Fruit fly (Drosophila melanogaster) whole organism, embryonic: Measurements from ENCODE around the gene CG6277.

Source experiments
- B-H1 ChIP-seq: fragments of 200-800 bp; sonication (Bioruptor generic); IDR thresholded peaks from 3 replicates; pipeline ENCODE4 v1.3.6; 2022; ENCODE audit warnings: missing biosample characterization, missing genetic modification characterization
- CG10321 ChIP-seq: fragments of 200-800 bp; sonication (Bioruptor generic); IDR thresholded peaks from 2 replicates; pipeline ENCODE4 v1.3.6; 2022; ENCODE audit warnings: missing biosample characterization, missing genetic modification characterization
- CG10979 ChIP-seq: fragments of 200-800 bp; sonication (Bioruptor generic); optimal IDR thresholded peaks from 2 replicates; lab custom pipeline; 2018; ENCODE audit warnings: missing biosample characterization, mild to moderate bottlenecking, missing genetic modification characterization, moderate library complexity
- CG12104 ChIP-seq: fragments of 200-800 bp; sonication (Bioruptor generic); optimal IDR thresholded peaks from 3 replicates; lab custom pipeline; 2016; ENCODE audit warnings: missing biosample characterization, missing genetic modification characterization
- CG12769 ChIP-seq: fragments of 200-800 bp; sonication (Bioruptor generic); optimal IDR thresholded peaks from 2 replicates; lab custom pipeline; 2019; ENCODE audit warnings: missing biosample characterization, mild to moderate bottlenecking, missing genetic modification characterization, moderate library complexity
- CG14441 ChIP-seq: fragments of 200-800 bp; sonication (Bioruptor generic); IDR thresholded peaks from 2 replicates; pipeline ENCODE4 v1.3.6; 2022; ENCODE audit warnings: missing biosample characterization, missing genetic modification characterization
- CG1602 ChIP-seq: fragments of 200-800 bp; sonication (Bioruptor generic); optimal IDR thresholded peaks from 3 replicates; lab custom pipeline; 2016; ENCODE audit warnings: missing biosample characterization, missing genetic modification characterization
- CG17186 ChIP-seq: fragments of 200-800 bp; sonication (Bioruptor generic); optimal IDR thresholded peaks from 3 replicates; lab custom pipeline; 2017; ENCODE audit warnings: missing biosample characterization, missing genetic modification reagents, missing genetic modification characterization
- CG17328 ChIP-seq: fragments of 200-800 bp; sonication (Bioruptor generic); IDR thresholded peaks from 2 replicates; pipeline ENCODE4 v1.3.6; 2022; ENCODE audit warnings: missing biosample characterization, missing genetic modification characterization
- CG17568 ChIP-seq: fragments of 200-800 bp; sonication (Bioruptor generic); optimal IDR thresholded peaks from 2 replicates; lab custom pipeline; 2018; ENCODE audit warnings: missing biosample characterization, mild to moderate bottlenecking, missing genetic modification characterization, moderate library complexity
- CG43689 ChIP-seq: fragments of 200-800 bp; sonication (Bioruptor generic); IDR thresholded peaks from 2 replicates; pipeline ENCODE4 v1.3.6; 2022; ENCODE audit warnings: missing biosample characterization, missing genetic modification characterization
- CG4707 ChIP-seq: fragments of 200-800 bp; sonication (Bioruptor generic); optimal IDR thresholded peaks from 2 replicates; lab custom pipeline; 2018; ENCODE audit warnings: missing biosample characterization, mild to moderate bottlenecking, missing genetic modification characterization, moderate library complexity
- CG6654 ChIP-seq: fragments of 200-800 bp; sonication (Bioruptor generic); optimal IDR thresholded peaks from 2 replicates; lab custom pipeline; 2017; ENCODE audit warnings: missing biosample characterization, mild to moderate bottlenecking, missing genetic modification characterization
- CG8290 ChIP-seq, 3 experiments: fragments of 200-800 bp; sonication (Bioruptor generic); optimal IDR thresholded peaks; 2 replicates each; lab custom pipeline; 2016 to 2019; ENCODE audit warnings: missing biosample characterization in 3 of 3, missing genetic modification characterization in 3 of 3, mild to moderate bottlenecking in 2 of 3, moderate library complexity in 1 of 3
- Dll ChIP-seq: fragments of 200-800 bp; sonication (Bioruptor generic); IDR thresholded peaks from 4 replicates; pipeline ENCODE4 v1.3.6; 2022; ENCODE audit warnings: missing biosample characterization, missing genetic modification characterization; ENCODE audit not compliant: partially characterized antibody
- Dref ChIP-seq: fragments of 200-800 bp; sonication (Bioruptor generic); IDR thresholded peaks from 2 replicates; pipeline ENCODE4 v1.3.6; 2022; ENCODE audit warnings: missing biosample characterization, missing genetic modification characterization
- Elba2 ChIP-seq: fragments of 200-800 bp; sonication (Bioruptor generic); optimal IDR thresholded peaks from 3 replicates; lab custom pipeline; 2016; ENCODE audit warnings: missing biosample characterization, missing genetic modification characterization
- HLH54F ChIP-seq: fragments of 200-800 bp; sonication (Bioruptor generic); optimal IDR thresholded peaks from 3 replicates; lab custom pipeline; 2016; ENCODE audit warnings: missing biosample characterization, missing genetic modification characterization
- Scr ChIP-seq: fragments of 200-800 bp; sonication (Bioruptor generic); IDR thresholded peaks from 2 replicates; pipeline ENCODE4 v1.3.6; 2022; ENCODE audit warnings: missing biosample characterization, missing genetic modification characterization; ENCODE audit not compliant: partially characterized antibody
- Sox100B ChIP-seq: fragments of 200-800 bp; sonication (Bioruptor generic); optimal IDR thresholded peaks from 3 replicates; lab custom pipeline; 2018; ENCODE audit warnings: missing biosample characterization, mild to moderate bottlenecking, missing genetic modification characterization
- Ssrp ChIP-seq: fragments of 200-800 bp; sonication (Bioruptor generic); optimal IDR thresholded peaks from 2 replicates; lab custom pipeline; 2018; ENCODE audit warnings: missing biosample characterization, mild to moderate bottlenecking, missing genetic modification characterization, moderate library complexity
- Xrp1 ChIP-seq: fragments of 200-800 bp; sonication (Bioruptor generic); IDR thresholded peaks from 2 replicates; pipeline ENCODE4 v1.3.6; 2022; ENCODE audit warnings: missing biosample characterization, missing genetic modification characterization
- al ChIP-seq: fragments of 200-800 bp; sonication (Bioruptor generic); IDR thresholded peaks from 2 replicates; pipeline ENCODE4 v1.3.6; 2022; ENCODE audit warnings: missing biosample characterization, missing genetic modification characterization
- br ChIP-seq: fragments of >200 bp; optimal IDR thresholded peaks from 2 replicates; lab custom pipeline; 2017
- ci ChIP-seq: fragments of 200-800 bp; sonication (Bioruptor generic); IDR thresholded peaks from 3 replicates; pipeline ENCODE4 v1.3.6; 2022; ENCODE audit warnings: missing biosample characterization, missing genetic modification characterization
- da ChIP-seq: fragments of 200-800 bp; sonication (Bioruptor generic); optimal IDR thresholded peaks from 2 replicates; lab custom pipeline; 2016; ENCODE audit warnings: missing biosample characterization, missing genetic modification characterization
- dimm ChIP-seq: fragments of 200-800 bp; sonication (Bioruptor generic); IDR thresholded peaks from 2 replicates; pipeline ENCODE4 v1.3.6; 2022; ENCODE audit warnings: missing biosample characterization, missing genetic modification characterization
- esg ChIP-seq: fragments of 200-800 bp; sonication (Bioruptor generic); conservative IDR thresholded peaks from 2 replicates; pipeline ENCODE4 v1.3.6; 2022; ENCODE audit warnings: missing biosample characterization, missing genetic modification characterization
- fd102C ChIP-seq: fragments of 200-800 bp; sonication (Bioruptor generic); optimal IDR thresholded peaks from 2 replicates; lab custom pipeline; 2018; ENCODE audit warnings: missing biosample characterization, mild to moderate bottlenecking, missing genetic modification characterization, moderate library complexity
- gro ChIP-seq: fragments of 200-800 bp; sonication (Bioruptor generic); optimal IDR thresholded peaks from 2 replicates; lab custom pipeline; 2016; ENCODE audit warnings: missing biosample characterization, missing genetic modification characterization
- hkb ChIP-seq, 2 experiments: fragments of 200-800 bp in 1 of 2; fragments of >200 bp in 1 of 2; sonication (Bioruptor generic) in 1 of 2; IDR thresholded peaks in 1 of 2; optimal IDR thresholded peaks in 1 of 2; 2 replicates each; pipeline versions ENCODE4 v1.3.6 to Lab custom; 2017 to 2022; ENCODE audit warnings: missing biosample characterization in 1 of 2, missing genetic modification characterization in 1 of 2
- jing ChIP-seq: fragments of 200-800 bp; sonication (Bioruptor generic); optimal IDR thresholded peaks from 2 replicates; lab custom pipeline; 2018; ENCODE audit warnings: missing biosample characterization, mild to moderate bottlenecking, missing genetic modification characterization
- mam ChIP-seq: fragments of 200-800 bp; sonication (Bioruptor generic); optimal IDR thresholded peaks from 3 replicates; lab custom pipeline; 2016; ENCODE audit warnings: missing biosample characterization, missing genetic modification characterization
- nerfin-2 ChIP-seq: fragments of 200-800 bp; sonication (Bioruptor generic); IDR thresholded peaks from 2 replicates; pipeline ENCODE4 v1.3.6; 2022; ENCODE audit warnings: missing biosample characterization, missing genetic modification characterization; ENCODE audit not compliant: partially characterized antibody
- nom ChIP-seq: fragments of 200-800 bp; sonication (Bioruptor generic); optimal IDR thresholded peaks from 2 replicates; lab custom pipeline; 2017; ENCODE audit warnings: missing biosample characterization, missing genetic modification characterization, mild to moderate bottlenecking, moderate library complexity, missing genetic modification reagents
- otp ChIP-seq: fragments of 200-800 bp; sonication (Bioruptor generic); IDR thresholded peaks from 3 replicates; pipeline ENCODE4, ENCODE4 v1.3.6; 2022; ENCODE audit warnings: missing biosample characterization, missing genetic modification characterization
- repo ChIP-seq: fragments of 200-800 bp; sonication (Bioruptor generic); optimal IDR thresholded peaks from 2 replicates; lab custom pipeline; 2016; ENCODE audit warnings: missing biosample characterization, missing genetic modification characterization
- schlank ChIP-seq: fragments of 200-800 bp; sonication (Bioruptor generic); optimal IDR thresholded peaks from 2 replicates; lab custom pipeline; 2018; ENCODE audit warnings: missing biosample characterization, mild to moderate bottlenecking, missing genetic modification characterization
- sens ChIP-seq: fragments of 200-800 bp; sonication (Bioruptor generic); peaks from one replicate; lab custom pipeline; 2016; ENCODE audit warnings: missing biosample characterization, missing genetic modification characterization
- slbo ChIP-seq: fragments of 200-800 bp; sonication (Bioruptor generic); IDR thresholded peaks from 2 replicates; pipeline ENCODE4 v1.3.6; 2022; ENCODE audit warnings: missing biosample characterization, missing genetic modification characterization
- stc ChIP-seq: fragments of 200-800 bp; sonication (Bioruptor generic); IDR thresholded peaks from 2 replicates; pipeline ENCODE4 v1.3.6; 2022; ENCODE audit warnings: missing biosample characterization, missing genetic modification characterization
- stwl ChIP-seq: fragments of 200-800 bp; sonication (Bioruptor generic); optimal IDR thresholded peaks from 3 replicates; lab custom pipeline; 2018; ENCODE audit warnings: missing biosample characterization, mild to moderate bottlenecking, missing genetic modification characterization, moderate library complexity
- tll ChIP-seq, 2 experiments: fragments of 200-800 bp in 1 of 2; fragments of >200 bp in 1 of 2; sonication (Bioruptor generic) in 1 of 2; optimal IDR thresholded peaks; 2 replicates each; lab custom pipeline; 2017 to 2019; ENCODE audit warnings: missing biosample characterization in 2 of 2, missing genetic modification characterization in 2 of 2, mild to moderate bottlenecking in 1 of 2, moderate library complexity in 1 of 2
- ttk ChIP-seq: fragments of 200-800 bp; sonication (Bioruptor generic); IDR thresholded peaks from 2 replicates; pipeline ENCODE4 v2.1.2; 2022; ENCODE audit warnings: missing biosample characterization, missing genetic modification characterization
- wek ChIP-seq: fragments of 200-800 bp; sonication (Bioruptor generic); optimal IDR thresholded peaks from 3 replicates; lab custom pipeline; 2018; ENCODE audit warnings: missing biosample characterization, mild to moderate bottlenecking, missing genetic modification characterization, moderate library complexity

The CG6277 gene

DNA sequence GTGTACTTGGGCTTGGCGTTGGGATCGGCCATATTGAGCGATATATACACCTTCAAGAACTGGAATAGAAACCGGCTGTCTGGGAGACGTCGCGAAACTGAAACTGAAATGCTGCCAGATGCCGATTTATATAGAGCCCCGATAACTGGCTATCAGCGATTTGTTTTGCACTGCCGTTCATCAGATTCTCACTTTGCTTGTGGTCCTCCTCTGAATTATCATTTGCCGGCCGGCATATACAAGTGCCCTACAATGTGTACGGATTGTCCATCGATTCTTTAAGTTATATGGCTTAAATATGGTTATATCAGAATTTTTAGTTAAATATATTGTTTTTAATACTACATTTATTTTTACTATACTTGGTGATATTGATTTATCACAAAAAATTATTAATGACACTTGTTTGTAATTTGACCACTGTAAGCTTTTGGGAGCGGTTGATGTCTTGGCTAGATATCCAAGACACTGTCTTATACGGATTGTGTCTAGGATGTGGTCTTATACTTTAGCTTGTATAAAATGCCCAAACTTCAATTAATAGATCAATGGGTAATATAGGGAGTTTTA lies 34.5 kb downstream of the CG6277 start, which contains the start of gene CG31075 (continued):
- peak; percentile 87 for TF ChIP-seq nom (GFP tag; lab: Kevin White, UChicago)
- TF ChIP-seq jing: no peak
- no peak for TF ChIP-seq wek (GFP tag; lab: Kevin White, UChicago)
- TF ChIP-seq Xrp1 (GFP tag; lab: Robert Waterston, UW): peak; percentile 55
- TF ChIP-seq B-H1 (GFP tag; lab: Robert Waterston, UW): peak; percentile 28; the same call in 1 of the 3 replicates
- peak; percentile 58 for TF ChIP-seq CG17328 (GFP tag; lab: Robert Waterston, UW)
- no peak for TF ChIP-seq Elba2
- no peak for TF ChIP-seq dimm (GFP tag; lab: Robert Waterston, UW)
- TF ChIP-seq CG1602: no peak
- TF ChIP-seq schlank (tag; lab: Kevin White, UChicago): peak; percentile 48
- TF ChIP-seq CG12769 (tag; lab: Kevin White, UChicago): peak; percentile 23
- peak; percentile 93 for TF ChIP-seq CG4707 (GFP tag; lab: Kevin White, UChicago)
- TF ChIP-seq ttk (GFP tag; lab: Robert Waterston, UW): peak; percentile 36; the same call in 1 of the 2 replicates
- TF ChIP-seq nerfin-2 (GFP tag; lab: Robert Waterston, UW): no peak
- no peak for TF ChIP-seq CG6654 (GFP tag; lab: Kevin White, UChicago)
- peak; percentile 32 for TF ChIP-seq mam
- peak; percentile 7 for TF ChIP-seq HLH54F (GFP tag; lab: Kevin White, UChicago)
- TF ChIP-seq hkb (optimal IDR thresholded peaks at IDR 0.05; lab: Kevin White, UChicago): no peak
- peak; percentile 70 for TF ChIP-seq hkb (GFP tag; IDR thresholded peaks at IDR 0.05; lab: Robert Waterston, UW)
- no peak for TF ChIP-seq sens (GFP tag; lab: Kevin White, UChicago)
- no peak for TF ChIP-seq da (GFP tag; lab: Kevin White, UChicago)
- no peak; the same call in 1 of the 2 replicates for TF ChIP-seq stc (GFP tag; lab: Robert Waterston, UW)
- no peak for TF ChIP-seq tll (GFP tag; optimal IDR thresholded peaks at IDR 0.05; lab: Kevin White, UChicago)
- TF ChIP-seq CG12104: peak; percentile 34
- TF ChIP-seq ci: peak; percentile 61; the same call in 2 of the 3 replicates
- peak; percentile 15 for TF ChIP-seq CG10979 (tag; lab: Kevin White, UChicago)
- TF ChIP-seq Dll (GFP tag; lab: Robert Waterston, UW): no peak
- TF ChIP-seq Scr (GFP tag; lab: Robert Waterston, UW): no peak
- TF ChIP-seq CG17186 (GFP tag; lab: Kevin White, UChicago): no peak
- no peak for TF ChIP-seq br (lab: Kevin White, UChicago)
- TF ChIP-seq slbo (GFP tag; lab: Robert Waterston, UW): peak; percentile 83
- TF ChIP-seq CG43689 (GFP tag; lab: Robert Waterston, UW): peak; percentile 30; the same call in 1 of the 2 replicates
- peak; percentile 24; the same call in 1 of the 3 replicates for TF ChIP-seq otp (GFP tag; lab: Robert Waterston, UW)
- no peak for TF ChIP-seq gro
- no peak for TF ChIP-seq CG8290 (GFP tag; optimal IDR thresholded peaks at IDR 0.05; lab: Kevin White, UChicago)
- peak in 1 of 2 experiments; percentile 32 for TF ChIP-seq CG8290 (tag; optimal IDR thresholded peaks at IDR 0.05; lab: Kevin White, UChicago)
- no peak for TF ChIP-seq fd102C (GFP tag; lab: Kevin White, UChicago)
- no peak for TF ChIP-seq repo (GFP tag; lab: Kevin White, UChicago)
- TF ChIP-seq Ssrp (tag; lab: Kevin White, UChicago): no peak
- no peak for TF ChIP-seq CG17568 (GFP tag; lab: Kevin White, UChicago)
- no peak for TF ChIP-seq Dref (GFP tag; lab: Robert Waterston, UW)
- TF ChIP-seq stwl (tag; lab: Kevin White, UChicago): no peak
- TF ChIP-seq CG10321: no peak
- no peak for TF ChIP-seq CG14441 (GFP tag; lab: Robert Waterston, UW)
- TF ChIP-seq al (GFP tag; lab: Robert Waterston, UW): 0 out of 2 replicates have a peak, but pooled peaks have one; percentile 35
- peak; percentile 29; the same call in 1 of the 2 replicates for TF ChIP-seq esg (GFP tag; lab: Robert Waterston, UW)
- no peak for TF ChIP-seq Sox100B (GFP tag; lab: Kevin White, UChicago)
- TF ChIP-seq, all 482 proteins: peak for 173
